Fruit fly (Drosophila melanogaster) whole organism, prepupa: ENCODE data around the gene mask.
A peak's percentile ranks its signal among the peaks of the same experiment; 100 is the strongest.

Experiments
- CG10631 ChIP-seq: fragments of 200-800 bp; sonication (Bioruptor generic); optimal IDR thresholded peaks from 2 replicates; lab custom pipeline; 2016; ENCODE audit warnings: missing biosample characterization, missing genetic modification characterization
- CG10669 ChIP-seq: fragments of 200-800 bp; sonication (Bioruptor generic); optimal IDR thresholded peaks from 3 replicates; lab custom pipeline; 2018; ENCODE audit warnings: missing biosample characterization, mild to moderate bottlenecking, missing genetic modification characterization, moderate library complexity
- CG11294 ChIP-seq: fragments of 200-800 bp; sonication (Bioruptor generic); IDR thresholded peaks from 2 replicates; pipeline ENCODE4 v1.3.6; 2022; ENCODE audit warnings: missing biosample characterization, missing genetic modification characterization
- CG11902 ChIP-seq: fragments of 200-800 bp; sonication (Bioruptor generic); optimal IDR thresholded peaks from 3 replicates; lab custom pipeline; 2016; ENCODE audit warnings: missing biosample characterization, missing genetic modification characterization
- CG15336 ChIP-seq: fragments of 200-800 bp; sonication (Bioruptor generic); IDR thresholded peaks from 2 replicates; pipeline ENCODE4 v1.3.6; 2022; ENCODE audit warnings: missing biosample characterization, missing genetic modification characterization
- CG16779 ChIP-seq: fragments of 200-800 bp; sonication (Bioruptor generic); optimal IDR thresholded peaks from 3 replicates; lab custom pipeline; 2017; ENCODE audit warnings: missing biosample characterization, mild to moderate bottlenecking, missing genetic modification characterization
- CG3032 ChIP-seq: fragments of 200-800 bp; optimal IDR thresholded peaks from 2 replicates; lab custom pipeline; 2019; ENCODE audit warnings: missing biosample characterization, mild to moderate bottlenecking, missing genetic modification characterization, moderate library complexity
- CG31627 ChIP-seq: fragments of 200-800 bp; sonication (Bioruptor generic); optimal IDR thresholded peaks from 3 replicates; lab custom pipeline; 2016; ENCODE audit warnings: missing biosample characterization, missing genetic modification characterization
- CG32006 ChIP-seq: fragments of 200-800 bp; sonication (Bioruptor generic); optimal IDR thresholded peaks from 3 replicates; lab custom pipeline; 2017; ENCODE audit warnings: missing biosample characterization, mild to moderate bottlenecking, missing genetic modification characterization
- CG34406 ChIP-seq: fragments of 200-800 bp; sonication (Bioruptor generic); optimal IDR thresholded peaks from 3 replicates; lab custom pipeline; 2016; ENCODE audit warnings: missing biosample characterization, missing genetic modification characterization
- CG6276 ChIP-seq: fragments of 200-800 bp; sonication (Bioruptor generic); optimal IDR thresholded peaks from 2 replicates; lab custom pipeline; 2017; ENCODE audit warnings: missing biosample characterization, mild to moderate bottlenecking, missing genetic modification characterization
- CG6792 ChIP-seq: fragments of 200-800 bp; sonication (Bioruptor generic); optimal IDR thresholded peaks from 3 replicates; lab custom pipeline; 2016; ENCODE audit warnings: missing biosample characterization, missing genetic modification characterization
- CG6808 ChIP-seq: fragments of 200-800 bp; sonication (Bioruptor generic); optimal IDR thresholded peaks from 3 replicates; lab custom pipeline; 2017; ENCODE audit warnings: missing biosample characterization, missing genetic modification characterization, mild to moderate bottlenecking, moderate library complexity, missing genetic modification reagents
- CG6854 ChIP-seq: fragments of 200-800 bp; sonication (Bioruptor generic); optimal IDR thresholded peaks from 2 replicates; lab custom pipeline; 2017; ENCODE audit warnings: missing biosample characterization, mild to moderate bottlenecking, missing genetic modification characterization
- CG7368 ChIP-seq: fragments of 200-800 bp; sonication (Bioruptor generic); optimal IDR thresholded peaks from 3 replicates; lab custom pipeline; 2016; ENCODE audit warnings: missing biosample characterization, missing genetic modification characterization
- CG8119 ChIP-seq: fragments of 200-800 bp; sonication (Bioruptor generic); IDR thresholded peaks from 3 replicates; pipeline ENCODE4 v1.3.6; 2022; ENCODE audit warnings: missing biosample characterization, missing genetic modification characterization
- CG8319 ChIP-seq: fragments of 200-800 bp; sonication (Bioruptor generic); optimal IDR thresholded peaks from 3 replicates; lab custom pipeline; 2016; ENCODE audit warnings: missing biosample characterization, missing genetic modification characterization
- CG8632 ChIP-seq: fragments of 200-800 bp; sonication (Bioruptor generic); optimal IDR thresholded peaks from 3 replicates; lab custom pipeline; 2016; ENCODE audit warnings: missing biosample characterization, missing genetic modification characterization
- CG9139 ChIP-seq: fragments of 200-800 bp; sonication (Bioruptor generic); optimal IDR thresholded peaks from 3 replicates; lab custom pipeline; 2017; ENCODE audit warnings: missing biosample characterization, mild to moderate bottlenecking, missing genetic modification characterization
- Eip75B ChIP-seq: fragments of 200-800 bp; sonication (Bioruptor generic); optimal IDR thresholded peaks from 3 replicates; lab custom pipeline; 2016; ENCODE audit warnings: missing biosample characterization, missing genetic modification characterization
- Ets21C ChIP-seq: fragments of 200-800 bp; sonication (Bioruptor generic); optimal IDR thresholded peaks from 3 replicates; lab custom pipeline; 2016; ENCODE audit warnings: missing biosample characterization, missing genetic modification characterization
- Ets96B ChIP-seq: fragments of 200-800 bp; optimal IDR thresholded peaks from 2 replicates; lab custom pipeline; 2019; ENCODE audit warnings: missing biosample characterization, mild to moderate bottlenecking, missing genetic modification characterization, moderate library complexity
- Gug ChIP-seq: fragments of 200-800 bp; sonication (Bioruptor generic); IDR thresholded peaks from 2 replicates; pipeline ENCODE4 v1.3.6; 2022; ENCODE audit warnings: missing biosample characterization, missing genetic modification characterization
- Hr39 ChIP-seq: fragments of 200-800 bp; sonication (Bioruptor generic); optimal IDR thresholded peaks from 2 replicates; lab custom pipeline; 2016; ENCODE audit warnings: missing biosample characterization, missing genetic modification characterization
- Hr4 ChIP-seq: fragments of 200-800 bp; sonication (Bioruptor generic); optimal IDR thresholded peaks from 3 replicates; lab custom pipeline; 2016; ENCODE audit warnings: missing biosample characterization, missing genetic modification characterization
- Lpt ChIP-seq: fragments of 200-800 bp; sonication (Bioruptor generic); optimal IDR thresholded peaks from 3 replicates; lab custom pipeline; 2016; ENCODE audit warnings: missing biosample characterization, missing genetic modification characterization
- OdsH ChIP-seq: fragments of 200-800 bp; sonication (Bioruptor generic); optimal IDR thresholded peaks from 3 replicates; lab custom pipeline; 2016; ENCODE audit warnings: missing biosample characterization, missing genetic modification characterization
- Smox ChIP-seq: fragments of 200-800 bp; sonication (Bioruptor generic); optimal IDR thresholded peaks from 3 replicates; lab custom pipeline; 2016; ENCODE audit warnings: missing biosample characterization, missing genetic modification characterization
- Sox102F ChIP-seq: fragments of 200-800 bp; sonication (Bioruptor generic); optimal IDR thresholded peaks from 2 replicates; lab custom pipeline; 2016; ENCODE audit warnings: missing biosample characterization, mild to moderate bottlenecking, missing genetic modification characterization
- Sox14 ChIP-seq: fragments of 200-800 bp; sonication (Bioruptor generic); optimal IDR thresholded peaks from 3 replicates; lab custom pipeline; 2016; ENCODE audit warnings: missing biosample characterization, missing genetic modification characterization
- Sox15 ChIP-seq: fragments of 200-800 bp; sonication (Bioruptor generic); optimal IDR thresholded peaks from 3 replicates; lab custom pipeline; 2016; ENCODE audit warnings: missing biosample characterization, missing genetic modification characterization
- achi ChIP-seq: fragments of 200-800 bp; sonication (Bioruptor generic); optimal IDR thresholded peaks from 3 replicates; lab custom pipeline; 2016; ENCODE audit warnings: missing biosample characterization, missing genetic modification characterization
- cyc ChIP-seq: fragments of 200-800 bp; sonication (Bioruptor generic); optimal IDR thresholded peaks from 3 replicates; lab custom pipeline; 2016; ENCODE audit warnings: missing biosample characterization, missing genetic modification characterization
- dac ChIP-seq: fragments of 200-800 bp; sonication (Bioruptor generic); optimal IDR thresholded peaks from 2 replicates; lab custom pipeline; 2017; ENCODE audit warnings: missing biosample characterization, mild to moderate bottlenecking, missing genetic modification characterization
- dsx ChIP-seq: fragments of 200-800 bp; optimal IDR thresholded peaks from 3 replicates; lab custom pipeline; 2019; ENCODE audit warnings: missing biosample characterization, mild to moderate bottlenecking, missing genetic modification characterization, moderate library complexity; ENCODE audit not compliant: poor library complexity, severe bottlenecking
- eg ChIP-seq: fragments of 200-800 bp; sonication (Bioruptor generic); IDR thresholded peaks from 3 replicates; pipeline ENCODE4 v1.3.6; 2022; ENCODE audit warnings: missing biosample characterization, missing genetic modification characterization
- esn ChIP-seq: fragments of 200-800 bp; sonication (Bioruptor generic); optimal IDR thresholded peaks from 2 replicates; lab custom pipeline; 2016; ENCODE audit warnings: missing biosample characterization, mild to moderate bottlenecking, missing genetic modification characterization, moderate library complexity
- fd59A ChIP-seq: fragments of 200-800 bp; sonication (Bioruptor generic); optimal IDR thresholded peaks from 2 replicates; lab custom pipeline; 2017; ENCODE audit warnings: missing biosample characterization, mild to moderate bottlenecking, missing genetic modification characterization, missing genetic modification reagents
- fkh ChIP-seq: fragments of 200-800 bp; sonication (Bioruptor generic); optimal IDR thresholded peaks from 3 replicates; lab custom pipeline; 2017; ENCODE audit warnings: missing biosample characterization, mild to moderate bottlenecking, missing genetic modification characterization, moderate library complexity
- lz ChIP-seq: fragments of 200-800 bp; sonication (Bioruptor generic); optimal IDR thresholded peaks from 3 replicates; lab custom pipeline; 2016; ENCODE audit warnings: missing biosample characterization, missing genetic modification characterization
- pdm3 ChIP-seq: fragments of 200-800 bp; sonication (Bioruptor generic); optimal IDR thresholded peaks from 3 replicates; lab custom pipeline; 2016; ENCODE audit warnings: missing biosample characterization, missing genetic modification characterization
- salr ChIP-seq, 2 experiments: fragments of 200-800 bp; sonication (Bioruptor generic); optimal IDR thresholded peaks; 3 replicates each; lab custom pipeline; 2016 to 2018; ENCODE audit warnings: missing biosample characterization in 2 of 2, missing genetic modification characterization in 2 of 2, mild to moderate bottlenecking in 1 of 2
- spab ChIP-seq: fragments of 200-800 bp; sonication (Bioruptor generic); optimal IDR thresholded peaks from 2 replicates; lab custom pipeline; 2017; ENCODE audit warnings: missing biosample characterization, mild to moderate bottlenecking, missing genetic modification characterization, missing genetic modification reagents
- svp ChIP-seq: fragments of 200-800 bp; sonication (Bioruptor generic); peaks from one replicate; lab custom pipeline; 2016; ENCODE audit warnings: missing biosample characterization, missing genetic modification characterization
- topi ChIP-seq: fragments of 200-800 bp; sonication (Bioruptor generic); optimal IDR thresholded peaks from 3 replicates; lab custom pipeline; 2016; ENCODE audit warnings: missing biosample characterization, missing genetic modification characterization
- vri ChIP-seq: fragments of 200-800 bp; sonication (Bioruptor generic); optimal IDR thresholded peaks from 3 replicates; lab custom pipeline; 2016; ENCODE audit warnings: missing biosample characterization, mild to moderate bottlenecking, missing genetic modification characterization

Gene mask

DNA sequence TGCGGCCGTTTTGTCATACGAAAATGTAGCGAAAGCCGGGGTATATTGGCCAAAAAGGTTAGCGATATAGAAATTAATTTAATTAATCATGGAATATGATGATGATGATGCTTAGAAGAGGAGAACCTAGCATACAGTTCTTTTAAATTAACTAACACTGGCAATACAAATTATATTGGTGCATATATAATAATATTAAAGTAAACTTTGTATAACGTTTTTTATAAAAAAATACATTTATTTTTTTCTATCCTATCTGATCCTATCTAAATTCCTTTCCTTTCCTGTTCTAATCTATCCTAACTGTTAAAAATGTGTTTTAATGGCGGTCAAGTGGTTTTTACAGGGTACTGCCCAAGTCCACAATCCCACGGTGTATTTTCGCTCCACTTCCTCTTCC is 24.4 kb upstream of the mask start (continued):
- TF ChIP-seq CG8319 (GFP tag; lab: Kevin White, UChicago) (no peak), CG6276 (GFP tag; lab: Kevin White, UChicago) (no peak), CG7368 (GFP tag; lab: Kevin White, UChicago) (no peak), Ets96B (tag; lab: Kevin White, UChicago) (no peak), CG8119 (GFP tag; lab: Robert Waterston, UW) (peak; percentile 37; the same call in 2 of the 3 replicates), Sox102F (GFP tag; lab: Kevin White, UChicago) (peak; percentile 32), achi (GFP tag; lab: Kevin White, UChicago) (peak; percentile 46), dac (GFP tag; lab: Kevin White, UChicago) (no peak), dsx (GFP tag; lab: Kevin White, UChicago) (no peak), Smox (peak; percentile 28), Hr4 (GFP tag; lab: Kevin White, UChicago) (peak; percentile 35), CG34406 (GFP tag; lab: Kevin White, UChicago) (peak; percentile 74)
- TF ChIP-seq, all 60 proteins: peak for 31

DNA sequence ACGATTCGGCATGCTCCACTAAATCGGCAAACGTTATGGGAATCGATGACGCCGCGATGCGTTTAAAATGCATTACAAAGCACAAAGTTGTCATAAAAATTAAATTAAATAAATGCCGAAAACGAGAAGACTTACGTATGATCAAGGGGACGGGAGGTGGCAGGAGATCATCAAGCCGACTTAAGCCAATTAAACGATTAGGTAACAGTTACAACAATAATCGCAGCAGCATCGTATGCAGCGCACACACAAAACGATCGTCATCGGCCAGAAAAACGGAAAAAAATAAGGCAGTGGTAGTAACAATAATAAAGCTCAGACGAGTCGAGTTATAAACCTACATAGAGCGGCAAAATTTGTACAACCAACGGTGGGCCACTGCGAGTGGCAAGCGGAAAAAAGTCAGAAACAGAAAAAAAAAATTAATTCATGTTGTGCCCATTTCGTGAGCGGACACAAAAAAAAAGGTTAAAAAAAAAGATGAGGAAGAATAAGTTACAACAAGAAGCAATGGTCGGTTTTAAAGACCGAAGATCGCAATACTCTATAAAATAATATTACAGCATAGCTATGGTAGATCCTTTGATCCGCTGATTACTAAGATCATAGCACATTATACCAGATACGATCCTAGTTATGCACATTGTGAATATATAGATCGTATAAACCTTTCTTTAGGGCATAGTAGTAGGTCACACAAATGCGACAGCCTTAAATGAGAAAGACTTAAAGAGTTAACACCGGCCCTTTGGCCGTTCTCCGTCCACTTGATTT is 23.8 kb upstream of the mask start:
- TF ChIP-seq CG6808 (GFP tag; lab: Kevin White, UChicago): peak; percentile 20
- no peak for TF ChIP-seq CG11294 (GFP tag; lab: Robert Waterston, UW)
- peak; percentile 50 for TF ChIP-seq CG8119 (GFP tag; lab: Robert Waterston, UW)
- peak; percentile 41 for TF ChIP-seq Hr4 (GFP tag; lab: Kevin White, UChicago)
- TF ChIP-seq OdsH (GFP tag; lab: Kevin White, UChicago): peak; percentile 57
- TF ChIP-seq Gug (GFP tag; lab: Robert Waterston, UW): no peak
- TF ChIP-seq vri (GFP tag; lab: Kevin White, UChicago): no peak
- TF ChIP-seq CG6792 (GFP tag; lab: Kevin White, UChicago): peak; percentile 53
- TF ChIP-seq eg (GFP tag; lab: Robert Waterston, UW): 0 out of 3 replicates have a peak, but pooled peaks have one; percentile 28
- peak; percentile 58 for TF ChIP-seq Smox
- peak; percentile 53 for TF ChIP-seq topi (GFP tag; lab: Kevin White, UChicago)
- TF ChIP-seq CG16779 (tag; lab: Kevin White, UChicago): peak; percentile 9
- TF ChIP-seq Lpt: no peak
- no peak for TF ChIP-seq cyc (GFP tag; lab: Kevin White, UChicago)
- TF ChIP-seq CG9139 (GFP tag; lab: Kevin White, UChicago): no peak
- TF ChIP-seq CG8319 (GFP tag; lab: Kevin White, UChicago): peak; percentile 33
- TF ChIP-seq CG6854 (GFP tag; lab: Kevin White, UChicago): no peak
- peak; percentile 43 for TF ChIP-seq CG11902 (GFP tag; lab: Kevin White, UChicago)
- TF ChIP-seq CG7368 (GFP tag; lab: Kevin White, UChicago): no peak
- TF ChIP-seq lz: peak; percentile 37
- peak; percentile 64 for TF ChIP-seq Eip75B (GFP tag; lab: Kevin White, UChicago)
- TF ChIP-seq Sox15 (GFP tag; lab: Kevin White, UChicago): peak; percentile 34
- TF ChIP-seq achi (GFP tag; lab: Kevin White, UChicago): peak; percentile 66
- TF ChIP-seq CG32006 (GFP tag; lab: Kevin White, UChicago): peak; percentile 39
- TF ChIP-seq salr (GFP tag; optimal IDR thresholded peaks at IDR 0.05; lab: Kevin White, UChicago): peak in 1 of 2 experiments; percentile 20
- TF ChIP-seq fd59A (GFP tag; lab: Kevin White, UChicago): peak; percentile 19
- TF ChIP-seq fkh (GFP tag; lab: Kevin White, UChicago): no peak
- TF ChIP-seq CG10669 (GFP tag; lab: Kevin White, UChicago): peak; percentile 25
- peak; percentile 83 for TF ChIP-seq svp
- peak; percentile 58 for TF ChIP-seq Sox14 (GFP tag; lab: Kevin White, UChicago)
- TF ChIP-seq Ets21C (GFP tag; lab: Kevin White, UChicago): peak; percentile 54
- TF ChIP-seq esn: peak; percentile 53
- TF ChIP-seq spab (GFP tag; lab: Kevin White, UChicago): peak; percentile 14
- TF ChIP-seq CG15336 (GFP tag; lab: Robert Waterston, UW): peak; percentile 42; the same call in 1 of the 2 replicates
- peak; percentile 59 for TF ChIP-seq Sox102F (GFP tag; lab: Kevin White, UChicago)
- TF ChIP-seq CG34406 (GFP tag; lab: Kevin White, UChicago): peak; percentile 64
- peak; percentile 56 for TF ChIP-seq CG8632
- peak; percentile 24 for TF ChIP-seq CG3032 (tag; lab: Kevin White, UChicago)
- TF ChIP-seq pdm3 (GFP tag; lab: Kevin White, UChicago): peak; percentile 61
- TF ChIP-seq CG6276 (GFP tag; lab: Kevin White, UChicago): no peak
- no peak for TF ChIP-seq dac (GFP tag; lab: Kevin White, UChicago)
- peak; percentile 59 for TF ChIP-seq CG31627 (GFP tag; lab: Kevin White, UChicago)
- peak; percentile 39 for TF ChIP-seq CG10631 (GFP tag; lab: Kevin White, UChicago)
- peak; percentile 22 for TF ChIP-seq Ets96B (tag; lab: Kevin White, UChicago)
- peak; percentile 57 for TF ChIP-seq Hr39
